Worm (Caenorhabditis elegans): ENCODE results near the gene npp-19.

- TF ChIP-seq fos-1 (tag; optimal IDR thresholded peaks at IDR 0.05) (no peak), blmp-1 (tag; optimal IDR thresholded peaks at IDR 0.05) (no peak), unc-98 (GFP tag; IDR thresholded peaks at IDR 0.05) (no peak), ztf-4 (tag; optimal IDR thresholded peaks at IDR 0.05) (no peak), jun-1 (tag; optimal IDR thresholded peaks at IDR 0.05) (no peak), nhr-77 (tag; optimal IDR thresholded peaks at IDR 0.05) (no peak), ama-1 (optimal IDR thresholded peaks at IDR 0.05) (no peak), ceh-82 (tag; optimal IDR thresholded peaks at IDR 0.05) (no peak), pqm-1 (tag; optimal IDR thresholded peaks at IDR 0.05) (no peak), lin-39 (tag; optimal IDR thresholded peaks at IDR 0.05) (no peak), egl-27 (tag; optimal IDR thresholded peaks at IDR 0.05) (no peak)
Measured at ce11 chrII:10808708-10809343, 10.5 kb upstream of the npp-19 start, which contains the start of gene R06F6.14.
